Worm (Caenorhabditis elegans): ENCODE data around the gene fat-5.

ce11 chrV:17699097-17699496 is 25.7 kb upstream of the fat-5 start, which contains the start of gene Y26G10.4:
- TF ChIP-seq nhr-120 (GFP tag; IDR thresholded peaks at IDR 0.05) (no peak), aptf-2 (GFP tag; conservative IDR thresholded peaks at IDR 0.05) (no peak), F55B11.4 (tag; optimal IDR thresholded peaks at IDR 0.05; ENCODE audit: borderline replicate concordance, insufficient read depth) (no peak), rpc-1 (optimal IDR thresholded peaks at IDR 0.05) (no peak), rpc-1 (tag; optimal IDR thresholded peaks at IDR 0.05) (no peak)
